Worm (Caenorhabditis elegans): ENCODE data around the gene gpch-1.

ce11 chrIII:4454919-4455318 is 46.6 kb downstream of the gpch-1 start:
- TF ChIP-seq ama-1 (optimal IDR thresholded peaks at IDR 0.05) (no peak), hmg-4 (GFP tag; optimal IDR thresholded peaks at IDR 0.05) (no peak)
